Worm (Caenorhabditis elegans): Measurements from ENCODE around the gene nhl-2.

nhl-2 gene

DNA sequence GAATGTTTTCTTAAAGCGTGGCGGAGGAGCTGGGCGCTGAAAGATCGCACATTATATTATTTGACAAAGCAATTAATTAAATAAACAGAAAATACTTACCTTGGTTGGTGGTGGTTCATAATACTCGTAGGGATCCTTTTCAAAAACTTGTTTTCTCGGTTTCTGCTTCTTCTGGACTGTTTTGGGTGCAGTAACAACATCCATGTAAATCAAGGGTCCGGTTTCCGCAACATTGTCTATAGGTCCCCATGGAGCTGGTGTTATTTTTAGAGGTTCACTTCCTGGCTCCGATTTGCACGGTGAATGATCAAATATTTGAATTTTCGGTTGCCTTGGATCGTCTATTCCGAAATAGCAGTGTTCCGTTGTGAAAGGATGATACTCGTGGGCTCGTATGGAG is 25.2 kb upstream of the nhl-2 start:
- TF ChIP-seq eor-1 (tag; optimal IDR thresholded peaks at IDR 0.05) (no peak), nfya-1 (tag; optimal IDR thresholded peaks at IDR 0.05; ENCODE audit: insufficient read depth) (no peak), ztf-11 (tag; optimal IDR thresholded peaks at IDR 0.05) (no peak), lin-39 (tag; optimal IDR thresholded peaks at IDR 0.05) (no peak), unc-39 (tag; optimal IDR thresholded peaks at IDR 0.05) (no peak), nhr-237 (tag; optimal IDR thresholded peaks at IDR 0.05) (no peak), R02D3.7 (tag; optimal IDR thresholded peaks at IDR 0.05) (no peak), nhr-23 (tag; optimal IDR thresholded peaks at IDR 0.05) (no peak), fkh-10 (GFP tag; optimal IDR thresholded peaks at IDR 0.05) (no peak), lin-15B (tag; optimal IDR thresholded peaks at IDR 0.05) (no peak), unc-62 (GFP tag; optimal IDR thresholded peaks at IDR 0.05) (no peak), elt-2 (tag; optimal IDR thresholded peaks at IDR 0.05) (no peak), mdl-1 (tag; optimal IDR thresholded peaks at IDR 0.05) (no peak), jun-1 (tag; optimal IDR thresholded peaks at IDR 0.05) (no peak), nhr-76 (tag; optimal IDR thresholded peaks at IDR 0.05) (no peak), nhr-67 (tag; optimal IDR thresholded peaks at IDR 0.05) (no peak)

DNA sequence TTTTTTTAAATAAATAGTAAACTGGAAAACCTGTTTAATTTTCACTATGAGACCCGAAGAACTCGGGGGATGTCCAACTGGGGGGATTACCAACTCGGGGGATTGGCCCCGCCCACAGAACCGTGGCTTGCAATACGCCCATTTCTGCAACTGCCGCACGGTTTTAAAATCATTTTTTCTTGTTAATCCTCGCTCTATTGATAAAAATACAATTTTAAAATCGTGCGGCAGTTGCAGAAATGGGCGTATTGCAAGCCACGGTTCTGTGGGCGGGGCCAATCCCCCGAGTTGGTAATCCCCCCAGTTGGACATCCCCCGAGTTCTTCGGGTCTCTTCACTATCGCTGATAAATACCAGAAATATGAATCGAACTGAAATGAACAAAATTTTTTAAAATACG is 23.1 kb upstream of the nhl-2 start, which contains the start of gene mmab-1:
mmab-1 (minus strand) TSS at position 95 of the 400 bp plus-strand sequence.
- peak; percentile 28 for TF ChIP-seq nfya-1 (tag; optimal IDR thresholded peaks at IDR 0.05; ENCODE audit: insufficient read depth)
- peak; percentile 71 for TF ChIP-seq nhr-43 (tag; optimal IDR thresholded peaks at IDR 0.05; ENCODE audit: poor library complexity, severe bottlenecking)
- peak; percentile 6 for TF ChIP-seq lin-39 (tag; optimal IDR thresholded peaks at IDR 0.05)

DNA sequence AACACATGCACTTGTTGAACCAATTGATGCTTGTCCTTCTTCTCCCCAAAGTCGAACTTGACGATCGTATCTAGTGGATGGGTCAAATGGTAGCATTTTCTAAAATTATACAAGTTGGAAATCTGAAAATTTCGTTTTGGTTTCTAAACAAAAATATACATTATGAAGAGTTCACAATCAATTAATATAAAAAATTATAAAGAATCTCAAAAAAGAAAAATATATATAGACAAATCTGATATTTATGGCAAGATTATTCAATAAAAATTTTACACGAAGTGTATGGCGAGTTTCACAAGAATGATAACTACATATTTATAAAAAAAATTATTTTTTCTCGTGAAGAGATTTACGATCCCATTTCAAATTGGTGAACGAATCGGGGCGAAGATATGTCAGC is 21.3 kb upstream of the nhl-2 start, which contains the start of gene ula-1:
ula-1 (minus strand) TSS at position 101 of the 400 bp plus-strand sequence.
- TF ChIP-seq nhr-23 (tag; optimal IDR thresholded peaks at IDR 0.05) (no peak), ceh-28 (tag; optimal IDR thresholded peaks at IDR 0.05) (no peak), fkh-2 (tag; optimal IDR thresholded peaks at IDR 0.05) (no peak), ZK546.5 (tag; optimal IDR thresholded peaks at IDR 0.05) (no peak), nhr-77 (tag; optimal IDR thresholded peaks at IDR 0.05) (no peak), nhr-25 (tag; optimal IDR thresholded peaks at IDR 0.05) (no peak), fkh-10 (GFP tag; optimal IDR thresholded peaks at IDR 0.05) (no peak), ceh-16 (tag; optimal IDR thresholded peaks at IDR 0.05) (no peak), nfya-1 (tag; optimal IDR thresholded peaks at IDR 0.05; ENCODE audit: insufficient read depth) (no peak), nhr-67 (tag; optimal IDR thresholded peaks at IDR 0.05) (no peak), lin-39 (tag; optimal IDR thresholded peaks at IDR 0.05) (no peak), eor-1 (tag; optimal IDR thresholded peaks at IDR 0.05) (no peak), egl-27 (tag; optimal IDR thresholded peaks at IDR 0.05) (no peak), jun-1 (tag; optimal IDR thresholded peaks at IDR 0.05) (no peak), ztf-11 (tag; optimal IDR thresholded peaks at IDR 0.05) (no peak), nhr-76 (tag; optimal IDR thresholded peaks at IDR 0.05) (no peak), snpc-4 (tag; optimal IDR thresholded peaks at IDR 0.05) (no peak)

DNA sequence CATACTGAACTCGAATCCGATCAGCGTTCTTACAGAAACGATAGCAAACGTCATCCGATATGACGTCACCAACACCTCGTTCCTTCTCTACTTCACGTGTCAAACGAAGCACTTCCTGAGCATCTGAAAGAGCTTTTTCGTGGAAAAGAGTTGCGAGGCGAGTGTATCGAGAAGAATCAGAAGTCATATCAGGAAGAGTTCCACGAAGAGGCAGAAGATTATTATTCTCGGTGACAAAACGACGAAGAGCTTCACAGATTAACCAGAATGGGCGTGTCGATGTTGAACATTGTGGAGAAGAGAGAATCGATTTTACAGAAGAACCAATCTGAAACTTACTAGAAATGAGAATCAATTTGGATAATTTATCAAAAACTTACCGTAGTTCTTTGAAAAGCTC is 20.0 kb upstream of the nhl-2 start:
- TF ChIP-seq ztf-11 (tag; optimal IDR thresholded peaks at IDR 0.05): no peak
- TF ChIP-seq ceh-9 (tag; optimal IDR thresholded peaks at IDR 0.05): no peak
- TF ChIP-seq hmg-11 (tag; optimal IDR thresholded peaks at IDR 0.05): no peak
- no peak for TF ChIP-seq zag-1 (tag; optimal IDR thresholded peaks at IDR 0.05)
- TF ChIP-seq sea-2 (GFP tag; optimal IDR thresholded peaks at IDR 0.05): no peak
- no peak for TF ChIP-seq eor-1 (tag; optimal IDR thresholded peaks at IDR 0.05)
- TF ChIP-seq lsy-12 (tag; optimal IDR thresholded peaks at IDR 0.05): no peak
- no peak for TF ChIP-seq nhr-43 (tag; optimal IDR thresholded peaks at IDR 0.05; ENCODE audit: poor library complexity, severe bottlenecking)
- no peak for TF ChIP-seq ama-1 (optimal IDR thresholded peaks at IDR 0.05)
- TF ChIP-seq nfya-1 (tag; optimal IDR thresholded peaks at IDR 0.05; ENCODE audit: insufficient read depth): no peak
- TF ChIP-seq mdl-1 (tag; optimal IDR thresholded peaks at IDR 0.05): no peak
- no peak for TF ChIP-seq aly-2 (tag; optimal IDR thresholded peaks at IDR 0.05)
- TF ChIP-seq daf-12 (tag; optimal IDR thresholded peaks at IDR 0.05): no peak
- no peak for TF ChIP-seq R02D3.7 (tag; optimal IDR thresholded peaks at IDR 0.05)
- TF ChIP-seq nhr-25 (tag; optimal IDR thresholded peaks at IDR 0.05): no peak

DNA sequence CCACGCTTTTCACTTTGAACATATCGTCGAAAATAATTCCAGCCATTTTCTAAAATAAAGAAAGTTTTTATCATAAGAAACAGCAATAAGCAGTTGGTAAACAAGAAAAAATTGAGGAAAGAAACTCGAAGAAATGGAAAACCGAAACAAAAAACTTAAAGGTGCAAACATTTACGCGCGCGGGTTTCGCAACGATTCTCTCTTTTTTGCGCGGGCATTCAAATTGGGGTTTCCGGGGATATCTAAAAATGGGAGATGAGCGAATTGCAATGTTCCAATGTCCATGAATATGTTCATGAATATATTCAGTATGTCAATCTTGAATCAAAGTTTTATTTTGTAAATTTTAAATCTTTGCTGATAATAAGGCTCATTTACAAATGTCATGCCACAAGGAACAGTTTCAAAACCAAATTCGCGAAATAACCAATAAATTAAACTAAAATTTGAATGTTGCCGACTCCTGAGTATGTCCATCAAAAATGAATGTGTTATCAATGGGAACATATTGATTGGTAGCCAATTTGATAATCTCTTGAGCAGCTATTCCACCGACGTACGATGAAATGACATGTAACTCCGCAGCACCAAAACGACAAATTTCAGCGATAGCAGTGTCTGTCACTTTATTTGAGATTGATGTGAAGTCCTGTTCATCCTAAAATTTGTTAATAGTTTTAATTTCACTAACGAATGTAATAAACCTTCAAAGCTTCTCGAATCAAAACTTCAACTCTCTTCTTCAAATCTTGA is 19.3 kb upstream of the nhl-2 start, which contains the start of gene rpb-8:
rpb-8 (minus strand) TSS at position 49 of the 753 bp plus-strand sequence.
- TF ChIP-seq pqm-1 (tag; optimal IDR thresholded peaks at IDR 0.05) (no peak), egl-5 (tag; optimal IDR thresholded peaks at IDR 0.05) (peak; percentile 57), mdl-1 (tag; optimal IDR thresholded peaks at IDR 0.05) (no peak), ceh-82 (tag; optimal IDR thresholded peaks at IDR 0.05) (no peak), skn-1 (tag; optimal IDR thresholded peaks at IDR 0.05) (no peak), ama-1 (optimal IDR thresholded peaks at IDR 0.05) (peak; percentile 38), elt-1 (tag; optimal IDR thresholded peaks at IDR 0.05) (no peak), ZK546.5 (tag; optimal IDR thresholded peaks at IDR 0.05) (no peak), ztf-11 (tag; optimal IDR thresholded peaks at IDR 0.05) (no peak), sea-2 (GFP tag; optimal IDR thresholded peaks at IDR 0.05) (no peak), lin-39 (tag; optimal IDR thresholded peaks at IDR 0.05) (peak; percentile 61), aly-2 (tag; optimal IDR thresholded peaks at IDR 0.05) (no peak), fos-1 (tag; optimal IDR thresholded peaks at IDR 0.05) (no peak), nfya-1 (tag; optimal IDR thresholded peaks at IDR 0.05; ENCODE audit: insufficient read depth) (peak; percentile 72), ceh-9 (tag; optimal IDR thresholded peaks at IDR 0.05) (no peak), lin-15B (tag; optimal IDR thresholded peaks at IDR 0.05) (peak; percentile 71), nhr-11 (tag; optimal IDR thresholded peaks at IDR 0.05) (no peak), snpc-4 (tag; optimal IDR thresholded peaks at IDR 0.05) (peak; percentile 37), nhr-237 (tag; optimal IDR thresholded peaks at IDR 0.05) (no peak), elt-2 (tag; optimal IDR thresholded peaks at IDR 0.05) (peak; percentile 3), daf-12 (tag; optimal IDR thresholded peaks at IDR 0.05) (no peak), nhr-23 (tag; optimal IDR thresholded peaks at IDR 0.05) (peak; percentile 66), tbx-2 (tag; optimal IDR thresholded peaks at IDR 0.05) (no peak), egl-27 (tag; optimal IDR thresholded peaks at IDR 0.05) (no peak)
